Worm (Caenorhabditis elegans): Measurements from ENCODE around the gene ZK105.12.

Gene ZK105.12

ce11 chrV:7730488-7730887, 14.6 kb upstream of the ZK105.12 start (continued):
- TF ChIP-seq lin-26 (GFP tag; IDR thresholded peaks at IDR 0.05): peak; percentile 52; the same call in 1 of the 2 replicates
- no peak for TF ChIP-seq B0019.2 (GFP tag; conservative IDR thresholded peaks at IDR 0.05)
- no peak for TF ChIP-seq sptf-2 (GFP tag; optimal IDR thresholded peaks at IDR 0.05)
- TF ChIP-seq aptf-2 (GFP tag; conservative IDR thresholded peaks at IDR 0.05): no peak
- peak; percentile 30 for TF ChIP-seq snpc-3.4 (tag; optimal IDR thresholded peaks at IDR 0.05)
- peak; percentile 5 for TF ChIP-seq F23B12.7 (tag; optimal IDR thresholded peaks at IDR 0.05; ENCODE audit: insufficient read depth)
- no peak for TF ChIP-seq attf-5 (GFP tag; optimal IDR thresholded peaks at IDR 0.05)
- TF ChIP-seq let-526 (GFP tag; IDR thresholded peaks at IDR 0.05): no peak
- no peak for TF ChIP-seq Y79H2A.3 (GFP tag; conservative IDR thresholded peaks at IDR 0.05)
- no peak for TF ChIP-seq Y67H2A.10 (GFP tag; conservative IDR thresholded peaks at IDR 0.05)
- TF ChIP-seq nfyb-1 (GFP tag; IDR thresholded peaks at IDR 0.05): peak; percentile 53; the same call in 1 of the 2 replicates
- TF ChIP-seq dox-1 (GFP tag; IDR thresholded peaks at IDR 0.05): peak; percentile 45; the same call in 1 of the 2 replicates
- TF ChIP-seq egrh-3 (GFP tag; IDR thresholded peaks at IDR 0.05): no peak
- TF ChIP-seq madf-8 (GFP tag; conservative IDR thresholded peaks at IDR 0.05): no peak
- TF ChIP-seq rec-8 (tag; optimal IDR thresholded peaks at IDR 0.05): no peak
- no peak for TF ChIP-seq snpc-1.3 (tag; optimal IDR thresholded peaks at IDR 0.05; ENCODE audit: insufficient read depth)
- no peak for TF ChIP-seq lin-40 (tag; optimal IDR thresholded peaks at IDR 0.05)
- TF ChIP-seq hsf-1 (GFP tag; IDR thresholded peaks at IDR 0.05): peak; percentile 57; the same call in 1 of the 2 replicates
- TF ChIP-seq tbx-9 (tag; optimal IDR thresholded peaks at IDR 0.05; ENCODE audit: borderline replicate concordance): no peak
- TF ChIP-seq egl-44 (GFP tag; IDR thresholded peaks at IDR 0.05): no peak
- TF ChIP-seq snpc-1.1 (tag; optimal IDR thresholded peaks at IDR 0.05; ENCODE audit: insufficient read depth): no peak
- TF ChIP-seq zfh-2 (GFP tag; conservative IDR thresholded peaks at IDR 0.05): no peak
- no peak for TF ChIP-seq let-607 (tag; optimal IDR thresholded peaks at IDR 0.05)
- TF ChIP-seq ceh-79 (tag; optimal IDR thresholded peaks at IDR 0.05): no peak
- TF ChIP-seq somi-1 (GFP tag; optimal IDR thresholded peaks at IDR 0.05): peak; percentile 23
- no peak for TF ChIP-seq cebp-1 (GFP tag; IDR thresholded peaks at IDR 0.05)
- peak; percentile 47 for TF ChIP-seq cebp-1 (tag; optimal IDR thresholded peaks at IDR 0.05)
- TF ChIP-seq lsy-27 (tag; optimal IDR thresholded peaks at IDR 0.05; ENCODE audit: borderline replicate concordance, insufficient read depth): no peak
- no peak for TF ChIP-seq nhr-27 (tag; optimal IDR thresholded peaks at IDR 0.05)
- no peak for TF ChIP-seq F57A8.1 (GFP tag; optimal IDR thresholded peaks at IDR 0.05)
- TF ChIP-seq madf-3 (GFP tag; IDR thresholded peaks at IDR 0.05): no peak
- TF ChIP-seq ztf-6 (GFP tag; IDR thresholded peaks at IDR 0.05): no peak
- no peak for TF ChIP-seq nfya-2 (GFP tag; IDR thresholded peaks at IDR 0.05)
- no peak for TF ChIP-seq Y53G8AR.9 (GFP tag; conservative IDR thresholded peaks at IDR 0.05)
- no peak for TF ChIP-seq gei-17 (GFP tag; optimal IDR thresholded peaks at IDR 0.05)
- no peak for TF ChIP-seq ZK185.1 (tag; optimal IDR thresholded peaks at IDR 0.05; ENCODE audit: poor library complexity, severe bottlenecking)
- no peak for TF ChIP-seq nfya-1 (tag; optimal IDR thresholded peaks at IDR 0.05; ENCODE audit: borderline replicate concordance, insufficient read depth)
- no peak for TF ChIP-seq ztf-26 (tag; optimal IDR thresholded peaks at IDR 0.05)
- TF ChIP-seq snpc-4 (GFP tag; optimal IDR thresholded peaks at IDR 0.05): peak; percentile 27
- peak in 1 of 4 experiments; percentile 52 for TF ChIP-seq snpc-4 (tag; optimal IDR thresholded peaks at IDR 0.05)
- no peak for TF ChIP-seq aptf-3 (GFP tag; IDR thresholded peaks at IDR 0.05)
- TF ChIP-seq F55B11.4 (tag; optimal IDR thresholded peaks at IDR 0.05; ENCODE audit: borderline replicate concordance, insufficient read depth): no peak
- TF ChIP-seq sea-2 (GFP tag; IDR thresholded peaks at IDR 0.05): no peak
- TF ChIP-seq lin-35 (GFP tag; optimal IDR thresholded peaks at IDR 0.05): no peak
- no peak for TF ChIP-seq akir-1 (GFP tag; optimal IDR thresholded peaks at IDR 0.05)
- TF ChIP-seq bed-2 (GFP tag; IDR thresholded peaks at IDR 0.05): no peak

All from whole organism, young adult.